Worm (Caenorhabditis elegans) whole organism, L1 larva: ENCODE results near the gene sdz-33.

Experiments
- egl-27 ChIP-seq, 2 experiments: fragments of 150-350 bp in 1 of 2; sonication (generic microtip); optimal IDR thresholded peaks; 3 replicates each; lab custom pipeline; 2017 to 2018; ENCODE audit warnings: missing biosample characterization in 2 of 2, missing genetic modification characterization in 2 of 2, missing genetic modification reagents in 2 of 2
- elt-2 ChIP-seq: sonication (generic microtip); optimal IDR thresholded peaks from 2 replicates; lab custom pipeline; 2016; ENCODE audit warnings: missing genetic modification characterization, mild to moderate bottlenecking, inconsistent platforms, missing compliant biosample characterization, missing genetic modification reagents
- elt-3 ChIP-seq, 6 experiments: fragments of 150-350 bp in 1 of 6; sonication (generic microtip); optimal IDR thresholded peaks; 2 replicates each; lab custom pipeline; 2017 to 2018; ENCODE audit warnings: missing biosample characterization in 6 of 6, missing genetic modification characterization in 6 of 6, inconsistent platforms in 1 of 6
- fos-1 ChIP-seq: fragments of 150-350 bp; optimal IDR thresholded peaks from 2 replicates; lab custom pipeline; 2014; ENCODE audit warnings: missing biosample characterization, missing genetic modification characterization
- lir-3 ChIP-seq: sonication (generic microtip); optimal IDR thresholded peaks from 2 replicates; lab custom pipeline; 2016; ENCODE audit warnings: mild to moderate bottlenecking, missing genetic modification characterization, moderate library complexity, missing compliant biosample characterization; ENCODE audit not compliant: poor library complexity
- nhr-12 ChIP-seq: sonication (generic microtip); optimal IDR thresholded peaks from 2 replicates; lab custom pipeline; 2017; ENCODE audit warnings: missing biosample characterization, missing genetic modification characterization
- nhr-28 ChIP-seq: fragments of 150-350 bp; optimal IDR thresholded peaks from 2 replicates; lab custom pipeline; 2014; ENCODE audit warnings: missing biosample characterization, missing genetic modification characterization
- nhr-71 ChIP-seq: sonication (generic microtip); optimal IDR thresholded peaks from 2 replicates; lab custom pipeline; 2016; ENCODE audit warnings: mild to moderate bottlenecking, missing genetic modification characterization, moderate library complexity, missing compliant biosample characterization
- pqm-1 ChIP-seq: sonication (generic microtip); optimal IDR thresholded peaks from 3 replicates; lab custom pipeline; 2017; ENCODE audit warnings: missing biosample characterization, missing genetic modification characterization
- snpc-4 ChIP-seq: fragments of 150-350 bp; optimal IDR thresholded peaks from 2 replicates; lab custom pipeline; 2014; ENCODE audit warnings: missing biosample characterization, missing genetic modification characterization
- sox-4 ChIP-seq: sonication (generic microtip); optimal IDR thresholded peaks from 2 replicates; lab custom pipeline; 2016; ENCODE audit warnings: missing genetic modification characterization, missing compliant biosample characterization
- swsn-7 ChIP-seq: sonication (generic microtip); optimal IDR thresholded peaks from 2 replicates; lab custom pipeline; 2016; ENCODE audit warnings: missing genetic modification characterization, missing compliant biosample characterization

ce11 chrIII:11949276-11949879 lies 42.1 kb downstream of the sdz-33 start:
- no peak for TF ChIP-seq nhr-71
- no peak for TF ChIP-seq nhr-12 (tag; lab: Kevin White, UChicago)
- TF ChIP-seq snpc-4 (tag; lab: Kevin White, UChicago): no peak
- no peak for TF ChIP-seq elt-2 (tag; lab: Kevin White, UChicago)
- no peak for TF ChIP-seq nhr-28 (tag; lab: Kevin White, UChicago)
- no peak for TF ChIP-seq elt-3 (tag; optimal IDR thresholded peaks at IDR 0.05; lab: Kevin White, UChicago)
- TF ChIP-seq lir-3 (tag; lab: Kevin White, UChicago): no peak
- TF ChIP-seq fos-1 (tag; lab: Kevin White, UChicago): no peak
- TF ChIP-seq swsn-7 (tag; lab: Kevin White, UChicago): no peak
- TF ChIP-seq sox-4: no peak
- no peak for TF ChIP-seq egl-27 (tag; optimal IDR thresholded peaks at IDR 0.05; lab: Kevin White, UChicago)
- peak; percentile 24 for TF ChIP-seq pqm-1 (tag; lab: Kevin White, UChicago)
